Worm (Caenorhabditis elegans): Measurements from ENCODE around the gene W04H10.1.

Gene W04H10.1

ce11 chrII:639467-639866 is 30.6 kb downstream of the W04H10.1 start, which contains the start of gene K07E8.6:
K07E8.6 (minus strand) TSS chrII:639567.
- TF ChIP-seq ama-1 (optimal IDR thresholded peaks at IDR 0.05) (no peak), hlh-30 (tag; optimal IDR thresholded peaks at IDR 0.05; ENCODE audit: insufficient read depth) (no peak), T23F11.4 (GFP tag; optimal IDR thresholded peaks at IDR 0.05) (no peak), ttx-3 (tag; optimal IDR thresholded peaks at IDR 0.05) (no peak), pros-1 (tag; optimal IDR thresholded peaks at IDR 0.05) (no peak), elt-2 (tag; optimal IDR thresholded peaks at IDR 0.05) (no peak), zip-5 (tag; optimal IDR thresholded peaks at IDR 0.05) (no peak), tbx-7 (tag; optimal IDR thresholded peaks at IDR 0.05) (no peak), ceh-34 (tag; optimal IDR thresholded peaks at IDR 0.05) (no peak), npax-4 (tag; optimal IDR thresholded peaks at IDR 0.05) (no peak)

- TF ChIP-seq madf-2 (tag; optimal IDR thresholded peaks at IDR 0.05), result no peak
- peak; percentile 80 for TF ChIP-seq dve-1 (tag; optimal IDR thresholded peaks at IDR 0.05)
- TF ChIP-seq syd-9 (tag; optimal IDR thresholded peaks at IDR 0.05), result no peak
These were observed 34.9 kb downstream of the W04H10.1 start for ce11 chrII:643733-644132.

ce11 chrII:650321-651005 is 41.6 kb downstream of the W04H10.1 start, which contains the start of the genes K07E8.7 and frpr-14:
K07E8.7 (minus strand) TSS chrII:650367.
frpr-14 (plus strand) TSS chrII:650955.
- TF ChIP-seq C08G9.2 (tag; optimal IDR thresholded peaks at IDR 0.05) (no peak), ttx-3 (tag; optimal IDR thresholded peaks at IDR 0.05) (no peak), nhr-11 (tag; optimal IDR thresholded peaks at IDR 0.05) (no peak), unc-42 (tag; optimal IDR thresholded peaks at IDR 0.05) (peak; percentile 27), syd-9 (tag; optimal IDR thresholded peaks at IDR 0.05) (no peak), eyg-1 (tag; optimal IDR thresholded peaks at IDR 0.05) (no peak), pag-3 (tag; optimal IDR thresholded peaks at IDR 0.05; ENCODE audit: borderline replicate concordance) (no peak), pax-1 (tag; optimal IDR thresholded peaks at IDR 0.05) (no peak), elt-4 (tag; optimal IDR thresholded peaks at IDR 0.05) (no peak)

ce11 chrII:651324-651723 is 42.5 kb downstream of the W04H10.1 start:
- no peak for TF ChIP-seq C38D4.7 (GFP tag; optimal IDR thresholded peaks at IDR 0.05)
- no peak for TF ChIP-seq npax-4 (tag; optimal IDR thresholded peaks at IDR 0.05)
- no peak for TF ChIP-seq syd-9 (tag; optimal IDR thresholded peaks at IDR 0.05)
- TF ChIP-seq unc-42 (tag; optimal IDR thresholded peaks at IDR 0.05), result no peak
- no peak for TF ChIP-seq che-1 (tag; optimal IDR thresholded peaks at IDR 0.05)
- TF ChIP-seq mec-3 (tag; optimal IDR thresholded peaks at IDR 0.05; ENCODE audit: borderline replicate concordance), result peak; percentile 24
- TF ChIP-seq ets-4 (tag; optimal IDR thresholded peaks at IDR 0.05), result no peak
- TF ChIP-seq nfya-1 (tag; optimal IDR thresholded peaks at IDR 0.05), result no peak
- TF ChIP-seq dve-1 (tag; optimal IDR thresholded peaks at IDR 0.05), result peak; percentile 79
- no peak for TF ChIP-seq K09A11.1 (tag; optimal IDR thresholded peaks at IDR 0.05; ENCODE audit: insufficient read depth)
- TF ChIP-seq T23F11.4 (GFP tag; optimal IDR thresholded peaks at IDR 0.05), result no peak
- no peak for TF ChIP-seq pqm-1 (tag; optimal IDR thresholded peaks at IDR 0.05)

ce11 chrII:658369-658768 is 49.5 kb downstream of the W04H10.1 start, which contains the start of gene sdz-24:
sdz-24 (plus strand) TSS chrII:658669.
- TF ChIP-seq madf-2 (tag; optimal IDR thresholded peaks at IDR 0.05), result no peak
- no peak for TF ChIP-seq syd-9 (tag; optimal IDR thresholded peaks at IDR 0.05)
- no peak for TF ChIP-seq pag-3 (tag; optimal IDR thresholded peaks at IDR 0.05; ENCODE audit: borderline replicate concordance)
- TF ChIP-seq lim-6 (tag; optimal IDR thresholded peaks at IDR 0.05), result no peak
- no peak for TF ChIP-seq eyg-1 (tag; optimal IDR thresholded peaks at IDR 0.05)
- no peak for TF ChIP-seq ceh-18 (tag; optimal IDR thresholded peaks at IDR 0.05)
- no peak for TF ChIP-seq pha-4 (tag; optimal IDR thresholded peaks at IDR 0.05)
- TF ChIP-seq ceh-31 (tag; optimal IDR thresholded peaks at IDR 0.05), result no peak
- TF ChIP-seq ceh-48 (tag; optimal IDR thresholded peaks at IDR 0.05), result no peak
- TF ChIP-seq unc-42 (tag; optimal IDR thresholded peaks at IDR 0.05), result no peak
- TF ChIP-seq hlh-8 (tag; optimal IDR thresholded peaks at IDR 0.05), result no peak
- TF ChIP-seq nhr-11 (tag; optimal IDR thresholded peaks at IDR 0.05), result no peak
- no peak for TF ChIP-seq pha-2 (tag; optimal IDR thresholded peaks at IDR 0.05)
- no peak for TF ChIP-seq sox-2 (GFP tag; IDR thresholded peaks at IDR 0.05)
- no peak for TF ChIP-seq Y22D7AL.16 (tag; optimal IDR thresholded peaks at IDR 0.05)
- no peak for TF ChIP-seq rnt-1 (tag; optimal IDR thresholded peaks at IDR 0.05)
- no peak for TF ChIP-seq pros-1 (tag; optimal IDR thresholded peaks at IDR 0.05)
